Fruit fly (Drosophila melanogaster): Measurements from ENCODE around the gene CG16782.

Gene CG16782

dm6 chrX:3485304-3485703, 25.3 kb upstream of the CG16782 start, which contains the start of the genes CG14270 and CG10803 (continued):
- TF ChIP-seq CG34422 (GFP tag; IDR thresholded peaks at IDR 0.05) = 0 out of 3 replicates have a peak, but pooled peaks have one; percentile 43
- TF ChIP-seq CG15514 (GFP tag; optimal IDR thresholded peaks at IDR 0.05) = peak; percentile 93
- no peak for TF ChIP-seq CG9876 (GFP tag; optimal IDR thresholded peaks at IDR 0.05)
- TF ChIP-seq bsh (GFP tag; optimal IDR thresholded peaks at IDR 0.05) = no peak
- TF ChIP-seq run (tag; optimal IDR thresholded peaks at IDR 0.05) = no peak
- no peak for TF ChIP-seq CG7839 (tag; optimal IDR thresholded peaks at IDR 0.05)
- TF ChIP-seq CG17361 (GFP tag; IDR thresholded peaks at IDR 0.05) = peak; percentile 38; the same call in 1 of the 3 replicates
- peak; percentile 55; the same call in 1 of the 2 replicates for TF ChIP-seq bbx (GFP tag; IDR thresholded peaks at IDR 0.05; ENCODE audit: partially characterized antibody)
- TF ChIP-seq pho (GFP tag; optimal IDR thresholded peaks at IDR 0.05) = peak; percentile 3
- TF ChIP-seq CG11695 (GFP tag; IDR thresholded peaks at IDR 0.05) = no peak
- TF ChIP-seq CG10147 (GFP tag; optimal IDR thresholded peaks at IDR 0.05) = no peak
- TF ChIP-seq gfzf (GFP tag; optimal IDR thresholded peaks at IDR 0.05) = peak; percentile 69
- peak; percentile 44 for TF ChIP-seq pzg (GFP tag; optimal IDR thresholded peaks at IDR 0.05)
- TF ChIP-seq Awh (GFP tag; IDR thresholded peaks at IDR 0.05) = no peak
- no peak for TF ChIP-seq HLHmδ (GFP tag; optimal IDR thresholded peaks at IDR 0.05)
- no peak for TF ChIP-seq CG17829 (tag; optimal IDR thresholded peaks at IDR 0.05)
- TF ChIP-seq CG12769 (tag; optimal IDR thresholded peaks at IDR 0.05) = no peak
- no peak for TF ChIP-seq CG30431 (GFP tag; optimal IDR thresholded peaks at IDR 0.05)
- TF ChIP-seq slbo (GFP tag; IDR thresholded peaks at IDR 0.05) = no peak; the same call in 1 of the 2 replicates
- TF ChIP-seq hbn (GFP tag; IDR thresholded peaks at IDR 0.05; ENCODE audit: partially characterized antibody) = peak; percentile 74
- TF ChIP-seq CG2202 (tag; optimal IDR thresholded peaks at IDR 0.05) = no peak
- TF ChIP-seq Usf (GFP tag; optimal IDR thresholded peaks at IDR 0.05) = no peak
- TF ChIP-seq croc (GFP tag; conservative IDR thresholded peaks at IDR 0.05) = no peak
- peak; percentile 22 for TF ChIP-seq phol (tag; optimal IDR thresholded peaks at IDR 0.05)
- TF ChIP-seq chinmo (GFP tag; IDR thresholded peaks at IDR 0.05; ENCODE audit: partially characterized antibody) = 0 out of 4 replicates have a peak, but pooled peaks have one; percentile 76
- TF ChIP-seq lilli (GFP tag; optimal IDR thresholded peaks at IDR 0.05) = peak; percentile 44
- TF ChIP-seq dpn (GFP tag; optimal IDR thresholded peaks at IDR 0.05) = peak; percentile 25 to 28
- TF ChIP-seq zfh2 (GFP tag; optimal IDR thresholded peaks at IDR 0.05) = no peak
- TF ChIP-seq CG9797 (GFP tag; optimal IDR thresholded peaks at IDR 0.05) = peak; percentile 71
- no peak for TF ChIP-seq CG2889 (GFP tag; IDR thresholded peaks at IDR 0.05)
- TF ChIP-seq ftz-f1 (GFP tag; optimal IDR thresholded peaks at IDR 0.05) = no peak
- TF ChIP-seq CG7745 (tag; optimal IDR thresholded peaks at IDR 0.05) = no peak
- TF ChIP-seq CoRest (tag; optimal IDR thresholded peaks at IDR 0.05) = no peak
- peak; percentile 72 for TF ChIP-seq Dref (GFP tag; IDR thresholded peaks at IDR 0.05)
- TF ChIP-seq BEAF-32 (GFP tag; optimal IDR thresholded peaks at IDR 0.05) = peak; percentile 90
- no peak for TF ChIP-seq CG14965 (GFP tag; optimal IDR thresholded peaks at IDR 0.05; ENCODE audit: borderline replicate concordance)
- peak; percentile 78 for TF ChIP-seq inv (GFP tag; IDR thresholded peaks at IDR 0.05; ENCODE audit: partially characterized antibody)
- no peak for TF ChIP-seq gem (tag; optimal IDR thresholded peaks at IDR 0.05)
- TF ChIP-seq CG14710 (tag; optimal IDR thresholded peaks at IDR 0.05) = peak; percentile 67
- peak; percentile 33 for TF ChIP-seq CG2712 (tag; optimal IDR thresholded peaks at IDR 0.05)
- TF ChIP-seq CG11093 (GFP tag; IDR thresholded peaks at IDR 0.05) = no peak
- TF ChIP-seq CG12391 (tag; optimal IDR thresholded peaks at IDR 0.05) = peak; percentile 47
- TF ChIP-seq CG12942 (GFP tag; optimal IDR thresholded peaks at IDR 0.05) = no peak
- TF ChIP-seq CG12659 (GFP tag; optimal IDR thresholded peaks at IDR 0.05) = peak; percentile 35
- no peak for TF ChIP-seq tx (GFP tag; optimal IDR thresholded peaks at IDR 0.05)
- no peak for TF ChIP-seq D (optimal IDR thresholded peaks at IDR 0.05)
- TF ChIP-seq D (GFP tag; optimal IDR thresholded peaks at IDR 0.05) = no peak
- peak; percentile 14 for TF ChIP-seq dmrt11E (tag; optimal IDR thresholded peaks at IDR 0.05)
- TF ChIP-seq CG18599 (GFP tag; optimal IDR thresholded peaks at IDR 0.05) = no peak
- TF ChIP-seq CG12104 (GFP tag; optimal IDR thresholded peaks at IDR 0.05) = no peak
